Worm (Caenorhabditis elegans): Measurements from ENCODE around the gene cln-3.3.

DNA sequence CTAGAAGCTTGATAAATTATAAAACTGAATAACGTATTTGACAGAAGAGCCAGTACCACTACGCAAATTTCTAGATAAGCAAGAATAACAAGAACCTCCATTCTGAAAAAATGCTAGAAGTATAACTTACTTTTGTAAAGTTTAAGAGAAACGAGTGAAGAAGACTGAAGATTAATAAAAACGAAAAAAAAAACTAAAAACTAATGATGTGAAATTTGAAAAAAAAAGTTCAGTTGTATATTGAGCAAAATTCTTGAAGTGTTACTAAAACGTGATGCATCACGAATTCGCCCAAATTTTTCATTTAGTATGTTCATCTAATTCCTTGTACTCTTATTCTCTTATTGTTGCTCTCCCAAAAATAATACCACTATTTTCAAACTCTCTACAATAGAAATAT, 5.7 kb upstream of the cln-3.3 start, which contains the start of gene ZC190.6:
- no peak for TF ChIP-seq hnd-1 (tag; optimal IDR thresholded peaks at IDR 0.05)
- no peak for TF ChIP-seq ama-1 (optimal IDR thresholded peaks at IDR 0.05)
- no peak for TF ChIP-seq pes-1 (GFP tag; IDR thresholded peaks at IDR 0.05)
